Fruit fly (Drosophila melanogaster): ENCODE measurements around the gene Tsp26A.

The Tsp26A gene

DNA sequence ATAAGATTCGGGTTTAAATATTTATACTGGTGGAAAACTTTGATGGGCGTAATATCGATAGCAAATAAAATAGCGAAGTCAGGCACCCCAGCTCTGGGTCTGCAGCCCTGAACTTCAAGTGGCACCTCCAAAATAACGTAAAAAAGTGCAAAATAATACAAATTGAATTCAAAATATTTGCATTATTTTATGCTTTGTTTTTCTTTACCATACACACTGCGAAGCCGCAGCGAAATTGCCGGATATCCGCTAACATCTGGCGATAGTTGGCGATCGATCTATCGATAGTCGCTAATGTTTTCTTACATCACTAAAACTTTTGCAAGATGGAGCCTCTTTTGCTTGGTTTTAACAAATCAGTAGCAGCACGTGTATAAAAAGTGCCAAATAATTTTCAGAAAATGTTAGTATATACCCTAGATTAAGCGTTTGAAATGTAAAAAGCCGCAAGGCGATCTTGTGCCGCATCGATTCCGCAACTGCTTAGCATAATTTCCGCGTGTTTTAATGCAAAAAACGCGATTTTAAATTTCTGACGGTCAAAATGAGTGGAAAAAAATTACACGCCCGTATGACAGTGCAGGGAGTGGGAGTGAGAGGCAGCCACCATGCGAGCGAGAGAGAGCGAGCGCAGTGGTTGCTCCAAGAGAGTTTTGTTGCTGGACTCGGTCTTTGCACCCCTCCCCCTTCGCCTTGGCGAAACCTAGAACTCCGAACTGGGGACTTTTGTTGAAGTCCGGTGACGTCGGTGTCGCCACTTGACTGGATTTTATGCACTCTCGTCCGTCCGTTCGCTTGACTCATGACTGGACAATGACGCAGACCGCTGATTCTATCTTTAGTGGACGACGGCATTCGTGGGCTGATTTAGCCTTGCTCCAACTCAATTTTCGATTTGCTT lies 18.3 kb upstream of the Tsp26A start, which contains the start of gene eIF4A (continued):
- TF ChIP-seq CG10321 (GFP tag; IDR thresholded peaks at IDR 0.05) (no peak), repo (GFP tag; optimal IDR thresholded peaks at IDR 0.05) (peak; percentile 5), CG4730 (GFP tag; IDR thresholded peaks at IDR 0.05) (no peak), CG1529 (GFP tag; optimal IDR thresholded peaks at IDR 0.05) (peak; percentile 0), Lpt (GFP tag; optimal IDR thresholded peaks at IDR 0.05) (no peak), CG13123 (GFP tag; optimal IDR thresholded peaks at IDR 0.05) (no peak), Ada2b (GFP tag; IDR thresholded peaks at IDR 0.05) (no peak), HLH54F (GFP tag; optimal IDR thresholded peaks at IDR 0.05) (no peak), CG17385 (GFP tag; optimal IDR thresholded peaks at IDR 0.05) (peak; percentile 16), CG17802 (tag; optimal IDR thresholded peaks at IDR 0.05) (no peak), dmrt11E (tag; optimal IDR thresholded peaks at IDR 0.05) (peak; percentile 26), Hand (GFP tag; optimal IDR thresholded peaks at IDR 0.05) (no peak), Drgx (GFP tag; IDR thresholded peaks at IDR 0.05) (no peak), NfI (GFP tag; optimal IDR thresholded peaks at IDR 0.05) (peak; percentile 56), Dek (tag; optimal IDR thresholded peaks at IDR 0.05) (no peak), h (optimal IDR thresholded peaks at IDR 0.05) (no peak), CG17359 (tag; optimal IDR thresholded peaks at IDR 0.05) (no peak), fd102C (GFP tag; optimal IDR thresholded peaks at IDR 0.05) (no peak), mam (GFP tag; optimal IDR thresholded peaks at IDR 0.05) (no peak), CG17186 (GFP tag; optimal IDR thresholded peaks at IDR 0.05) (peak; percentile 64), CoRest (tag; optimal IDR thresholded peaks at IDR 0.05) (peak; percentile 53), tio (GFP tag; optimal IDR thresholded peaks at IDR 0.05) (no peak), Elba2 (GFP tag; optimal IDR thresholded peaks at IDR 0.05) (no peak), CG11504 (tag; optimal IDR thresholded peaks at IDR 0.05) (peak; percentile 13), Dfd (GFP tag; optimal IDR thresholded peaks at IDR 0.05) (no peak), CG10366 (GFP tag; IDR thresholded peaks at IDR 0.05) (no peak), pfk (GFP tag; optimal IDR thresholded peaks at IDR 0.05) (no peak), row (GFP tag; IDR thresholded peaks at IDR 0.05) (no peak), Sox100B (GFP tag; optimal IDR thresholded peaks at IDR 0.05) (no peak), ftz-f1 (GFP tag; optimal IDR thresholded peaks at IDR 0.05) (no peak), zf30C (GFP tag; optimal IDR thresholded peaks at IDR 0.05) (no peak), CrebB (tag; optimal IDR thresholded peaks at IDR 0.05) (no peak), dmrt99B (tag; optimal IDR thresholded peaks at IDR 0.05) (no peak), CG16813 (GFP tag; IDR thresholded peaks at IDR 0.05; ENCODE audit: partially characterized antibody) (no peak), Nf-YB (GFP tag; optimal IDR thresholded peaks at IDR 0.05) (no peak), CG5245 (GFP tag; optimal IDR thresholded peaks at IDR 0.05) (no peak), her (GFP tag; optimal IDR thresholded peaks at IDR 0.05) (no peak), CG13775 (GFP tag; optimal IDR thresholded peaks at IDR 0.05) (peak; percentile 48), pan (optimal IDR thresholded peaks at IDR 0.05) (no peak), pan (GFP tag; optimal IDR thresholded peaks at IDR 0.05 in 1 of 2, IDR thresholded peaks at IDR 0.05 in 1 of 2) (no peak), CG8478 (optimal IDR thresholded peaks at IDR 0.05) (no peak), CG11093 (GFP tag; IDR thresholded peaks at IDR 0.05) (no peak), tll (GFP tag; optimal IDR thresholded peaks at IDR 0.05) (no peak), Kr (GFP tag; optimal IDR thresholded peaks at IDR 0.05) (no peak), Spps (tag; optimal IDR thresholded peaks at IDR 0.05) (peak; percentile 11), CG7928 (GFP tag; optimal IDR thresholded peaks at IDR 0.05) (peak; percentile 96), Xrp1 (GFP tag; IDR thresholded peaks at IDR 0.05) (no peak), Dip3 (GFP tag; optimal IDR thresholded peaks at IDR 0.05) (no peak), CG17328 (GFP tag; IDR thresholded peaks at IDR 0.05) (no peak), prd (optimal IDR thresholded peaks at IDR 0.05) (no peak), prd (GFP tag; IDR thresholded peaks at IDR 0.05) (no peak)
